Fruit fly (Drosophila melanogaster) whole organism, prepupa: ENCODE results near the gene Cbl.
A peak's percentile ranks its signal among the peaks of the same experiment; 100 is the strongest.

Source experiments
- CG10631 ChIP-seq: fragments of 200-800 bp; sonication (Bioruptor generic); optimal IDR thresholded peaks from 2 replicates; lab custom pipeline; 2016; ENCODE audit warnings: missing biosample characterization, missing genetic modification characterization
- CG11294 ChIP-seq: fragments of 200-800 bp; sonication (Bioruptor generic); IDR thresholded peaks from 2 replicates; pipeline ENCODE4 v1.3.6; 2022; ENCODE audit warnings: missing biosample characterization, missing genetic modification characterization
- CG11762 ChIP-seq: fragments of 200-800 bp; sonication (Bioruptor generic); optimal IDR thresholded peaks from 3 replicates; lab custom pipeline; 2016; ENCODE audit warnings: missing biosample characterization, missing genetic modification characterization; ENCODE audit not compliant: insufficient read depth
- CG15336 ChIP-seq: fragments of 200-800 bp; sonication (Bioruptor generic); IDR thresholded peaks from 2 replicates; pipeline ENCODE4 v1.3.6; 2022; ENCODE audit warnings: missing biosample characterization, missing genetic modification characterization
- CG1621 ChIP-seq: fragments of 200-800 bp; sonication (Bioruptor generic); optimal IDR thresholded peaks from 3 replicates; lab custom pipeline; 2018; ENCODE audit warnings: missing biosample characterization, mild to moderate bottlenecking, missing genetic modification characterization
- CG3032 ChIP-seq: fragments of 200-800 bp; optimal IDR thresholded peaks from 2 replicates; lab custom pipeline; 2019; ENCODE audit warnings: missing biosample characterization, mild to moderate bottlenecking, missing genetic modification characterization, moderate library complexity
- CG31627 ChIP-seq: fragments of 200-800 bp; sonication (Bioruptor generic); optimal IDR thresholded peaks from 3 replicates; lab custom pipeline; 2016; ENCODE audit warnings: missing biosample characterization, missing genetic modification characterization
- CG32006 ChIP-seq: fragments of 200-800 bp; sonication (Bioruptor generic); optimal IDR thresholded peaks from 3 replicates; lab custom pipeline; 2017; ENCODE audit warnings: missing biosample characterization, mild to moderate bottlenecking, missing genetic modification characterization
- CG34406 ChIP-seq: fragments of 200-800 bp; sonication (Bioruptor generic); optimal IDR thresholded peaks from 3 replicates; lab custom pipeline; 2016; ENCODE audit warnings: missing biosample characterization, missing genetic modification characterization
- CG3919 ChIP-seq: fragments of 200-800 bp; sonication (Bioruptor generic); optimal IDR thresholded peaks from 3 replicates; lab custom pipeline; 2016; ENCODE audit warnings: missing biosample characterization, missing genetic modification characterization
- CG6163 ChIP-seq: fragments of 200-800 bp; sonication (Bioruptor generic); IDR thresholded peaks from 3 replicates; pipeline ENCODE4 v1.3.6; 2022; ENCODE audit warnings: missing biosample characterization, missing genetic modification characterization
- CG6276 ChIP-seq: fragments of 200-800 bp; sonication (Bioruptor generic); optimal IDR thresholded peaks from 2 replicates; lab custom pipeline; 2017; ENCODE audit warnings: missing biosample characterization, mild to moderate bottlenecking, missing genetic modification characterization
- CG6792 ChIP-seq: fragments of 200-800 bp; sonication (Bioruptor generic); optimal IDR thresholded peaks from 3 replicates; lab custom pipeline; 2016; ENCODE audit warnings: missing biosample characterization, missing genetic modification characterization
- CG6808 ChIP-seq: fragments of 200-800 bp; sonication (Bioruptor generic); optimal IDR thresholded peaks from 3 replicates; lab custom pipeline; 2017; ENCODE audit warnings: missing biosample characterization, missing genetic modification characterization, mild to moderate bottlenecking, moderate library complexity, missing genetic modification reagents
- CG7368 ChIP-seq: fragments of 200-800 bp; sonication (Bioruptor generic); optimal IDR thresholded peaks from 3 replicates; lab custom pipeline; 2016; ENCODE audit warnings: missing biosample characterization, missing genetic modification characterization
- CG8119 ChIP-seq: fragments of 200-800 bp; sonication (Bioruptor generic); IDR thresholded peaks from 3 replicates; pipeline ENCODE4 v1.3.6; 2022; ENCODE audit warnings: missing biosample characterization, missing genetic modification characterization
- CG8319 ChIP-seq: fragments of 200-800 bp; sonication (Bioruptor generic); optimal IDR thresholded peaks from 3 replicates; lab custom pipeline; 2016; ENCODE audit warnings: missing biosample characterization, missing genetic modification characterization
- CG9139 ChIP-seq: fragments of 200-800 bp; sonication (Bioruptor generic); optimal IDR thresholded peaks from 3 replicates; lab custom pipeline; 2017; ENCODE audit warnings: missing biosample characterization, mild to moderate bottlenecking, missing genetic modification characterization
- Eip75B ChIP-seq: fragments of 200-800 bp; sonication (Bioruptor generic); optimal IDR thresholded peaks from 3 replicates; lab custom pipeline; 2016; ENCODE audit warnings: missing biosample characterization, missing genetic modification characterization
- Eip78C ChIP-seq: fragments of 200-800 bp; sonication (Bioruptor generic); peaks from one replicate; lab custom pipeline; 2016; ENCODE audit warnings: missing biosample characterization, missing genetic modification characterization
- Eip93F ChIP-seq: fragments of 200-800 bp; sonication (Bioruptor generic); optimal IDR thresholded peaks from 2 replicates; lab custom pipeline; 2016; ENCODE audit warnings: missing biosample characterization, mild to moderate bottlenecking, missing genetic modification characterization
- Ets21C ChIP-seq: fragments of 200-800 bp; sonication (Bioruptor generic); optimal IDR thresholded peaks from 3 replicates; lab custom pipeline; 2016; ENCODE audit warnings: missing biosample characterization, missing genetic modification characterization
- Ets96B ChIP-seq: fragments of 200-800 bp; optimal IDR thresholded peaks from 2 replicates; lab custom pipeline; 2019; ENCODE audit warnings: missing biosample characterization, mild to moderate bottlenecking, missing genetic modification characterization, moderate library complexity
- Gug ChIP-seq: fragments of 200-800 bp; sonication (Bioruptor generic); IDR thresholded peaks from 2 replicates; pipeline ENCODE4 v1.3.6; 2022; ENCODE audit warnings: missing biosample characterization, missing genetic modification characterization
- Hr38 ChIP-seq: sonication (Bioruptor generic); optimal IDR thresholded peaks from 2 replicates; lab custom pipeline; 2016; ENCODE audit warnings: missing biosample characterization, missing genetic modification characterization
- Hr39 ChIP-seq: fragments of 200-800 bp; sonication (Bioruptor generic); optimal IDR thresholded peaks from 2 replicates; lab custom pipeline; 2016; ENCODE audit warnings: missing biosample characterization, missing genetic modification characterization
- Hr4 ChIP-seq: fragments of 200-800 bp; sonication (Bioruptor generic); optimal IDR thresholded peaks from 3 replicates; lab custom pipeline; 2016; ENCODE audit warnings: missing biosample characterization, missing genetic modification characterization
- Lpt ChIP-seq: fragments of 200-800 bp; sonication (Bioruptor generic); optimal IDR thresholded peaks from 3 replicates; lab custom pipeline; 2016; ENCODE audit warnings: missing biosample characterization, missing genetic modification characterization
- Met ChIP-seq: fragments of 200-800 bp; sonication (Bioruptor generic); optimal IDR thresholded peaks from 3 replicates; lab custom pipeline; 2016; ENCODE audit warnings: missing biosample characterization, missing genetic modification characterization
- OdsH ChIP-seq: fragments of 200-800 bp; sonication (Bioruptor generic); optimal IDR thresholded peaks from 3 replicates; lab custom pipeline; 2016; ENCODE audit warnings: missing biosample characterization, missing genetic modification characterization
- Sox102F ChIP-seq: fragments of 200-800 bp; sonication (Bioruptor generic); optimal IDR thresholded peaks from 2 replicates; lab custom pipeline; 2016; ENCODE audit warnings: missing biosample characterization, mild to moderate bottlenecking, missing genetic modification characterization
- Sox14 ChIP-seq: fragments of 200-800 bp; sonication (Bioruptor generic); optimal IDR thresholded peaks from 3 replicates; lab custom pipeline; 2016; ENCODE audit warnings: missing biosample characterization, missing genetic modification characterization
- cyc ChIP-seq: fragments of 200-800 bp; sonication (Bioruptor generic); optimal IDR thresholded peaks from 3 replicates; lab custom pipeline; 2016; ENCODE audit warnings: missing biosample characterization, missing genetic modification characterization
- dsx ChIP-seq: fragments of 200-800 bp; optimal IDR thresholded peaks from 3 replicates; lab custom pipeline; 2019; ENCODE audit warnings: missing biosample characterization, mild to moderate bottlenecking, missing genetic modification characterization, moderate library complexity; ENCODE audit not compliant: poor library complexity, severe bottlenecking
- eg ChIP-seq: fragments of 200-800 bp; sonication (Bioruptor generic); IDR thresholded peaks from 3 replicates; pipeline ENCODE4 v1.3.6; 2022; ENCODE audit warnings: missing biosample characterization, missing genetic modification characterization
- esn ChIP-seq: fragments of 200-800 bp; sonication (Bioruptor generic); optimal IDR thresholded peaks from 2 replicates; lab custom pipeline; 2016; ENCODE audit warnings: missing biosample characterization, mild to moderate bottlenecking, missing genetic modification characterization, moderate library complexity
- fd59A ChIP-seq: fragments of 200-800 bp; sonication (Bioruptor generic); optimal IDR thresholded peaks from 2 replicates; lab custom pipeline; 2017; ENCODE audit warnings: missing biosample characterization, mild to moderate bottlenecking, missing genetic modification characterization, missing genetic modification reagents
- fd85E ChIP-seq: fragments of 200-800 bp; sonication (Bioruptor generic); optimal IDR thresholded peaks from 3 replicates; lab custom pipeline; 2016; ENCODE audit warnings: missing biosample characterization, missing genetic modification characterization
- fkh ChIP-seq: fragments of 200-800 bp; sonication (Bioruptor generic); optimal IDR thresholded peaks from 3 replicates; lab custom pipeline; 2017; ENCODE audit warnings: missing biosample characterization, mild to moderate bottlenecking, missing genetic modification characterization, moderate library complexity
- lz ChIP-seq: fragments of 200-800 bp; sonication (Bioruptor generic); optimal IDR thresholded peaks from 3 replicates; lab custom pipeline; 2016; ENCODE audit warnings: missing biosample characterization, missing genetic modification characterization
- pdm3 ChIP-seq: fragments of 200-800 bp; sonication (Bioruptor generic); optimal IDR thresholded peaks from 3 replicates; lab custom pipeline; 2016; ENCODE audit warnings: missing biosample characterization, missing genetic modification characterization
- salr ChIP-seq, 2 experiments: fragments of 200-800 bp; sonication (Bioruptor generic); optimal IDR thresholded peaks; 3 replicates each; lab custom pipeline; 2016 to 2018; ENCODE audit warnings: missing biosample characterization in 2 of 2, missing genetic modification characterization in 2 of 2, mild to moderate bottlenecking in 1 of 2
- spab ChIP-seq: fragments of 200-800 bp; sonication (Bioruptor generic); optimal IDR thresholded peaks from 2 replicates; lab custom pipeline; 2017; ENCODE audit warnings: missing biosample characterization, mild to moderate bottlenecking, missing genetic modification characterization, missing genetic modification reagents
- ss ChIP-seq, 2 experiments: fragments of 200-800 bp; sonication (Bioruptor generic); optimal IDR thresholded peaks; 2 replicates in 1 of 2; 3 replicates in 1 of 2; lab custom pipeline; 2017 to 2018; ENCODE audit warnings: mild to moderate bottlenecking in 2 of 2, missing biosample characterization in 2 of 2, missing genetic modification characterization in 2 of 2, moderate library complexity in 1 of 2
- svp ChIP-seq: fragments of 200-800 bp; sonication (Bioruptor generic); peaks from one replicate; lab custom pipeline; 2016; ENCODE audit warnings: missing biosample characterization, missing genetic modification characterization
- topi ChIP-seq: fragments of 200-800 bp; sonication (Bioruptor generic); optimal IDR thresholded peaks from 3 replicates; lab custom pipeline; 2016; ENCODE audit warnings: missing biosample characterization, missing genetic modification characterization
- vri ChIP-seq: fragments of 200-800 bp; sonication (Bioruptor generic); optimal IDR thresholded peaks from 3 replicates; lab custom pipeline; 2016; ENCODE audit warnings: missing biosample characterization, mild to moderate bottlenecking, missing genetic modification characterization

Cbl gene

DNA sequence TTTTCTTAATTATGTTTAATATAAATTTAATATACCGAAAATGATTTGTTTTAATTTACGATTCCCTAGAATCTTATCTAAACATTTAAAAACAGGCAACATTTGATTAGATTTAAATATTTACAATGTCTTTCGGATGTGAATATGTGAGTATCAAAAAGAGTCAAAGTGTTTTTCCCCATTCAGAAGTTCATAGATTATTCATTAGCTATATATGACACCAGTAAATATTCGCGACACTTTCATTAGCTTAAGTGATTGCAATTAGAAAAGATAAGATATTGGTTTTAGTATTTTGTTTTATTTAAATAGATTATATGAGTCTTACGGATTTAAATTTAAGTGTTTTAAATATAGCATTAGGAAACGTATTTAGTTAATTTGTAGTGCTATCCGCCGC is 30.6 kb upstream of the Cbl start:
- no peak for TF ChIP-seq fd59A (GFP tag; lab: Kevin White, UChicago)
- TF ChIP-seq Hr38 (GFP tag; lab: Kevin White, UChicago): no peak
- TF ChIP-seq CG11762: no peak
- no peak for TF ChIP-seq CG6276 (GFP tag; lab: Kevin White, UChicago)
- no peak for TF ChIP-seq fd85E (GFP tag; lab: Kevin White, UChicago)
- no peak for TF ChIP-seq fkh (GFP tag; lab: Kevin White, UChicago)
- no peak for TF ChIP-seq ss (GFP tag; optimal IDR thresholded peaks at IDR 0.05; lab: Kevin White, UChicago)
- no peak for TF ChIP-seq svp (GFP tag; lab: Kevin White, UChicago)
- no peak for TF ChIP-seq Hr39 (GFP tag; lab: Kevin White, UChicago)
- TF ChIP-seq Gug: no peak
- no peak for TF ChIP-seq CG3032 (tag; lab: Kevin White, UChicago)
- no peak for TF ChIP-seq CG9139 (GFP tag; lab: Kevin White, UChicago)
- no peak for TF ChIP-seq Ets21C (GFP tag; lab: Kevin White, UChicago)
- TF ChIP-seq OdsH (GFP tag; lab: Kevin White, UChicago): no peak
- no peak for TF ChIP-seq pdm3
- TF ChIP-seq Eip78C (GFP tag; lab: Kevin White, UChicago): no peak
- TF ChIP-seq CG15336 (GFP tag; lab: Robert Waterston, UW): no peak
- no peak for TF ChIP-seq vri (GFP tag; lab: Kevin White, UChicago)
- TF ChIP-seq CG8319: no peak
- TF ChIP-seq CG3919 (GFP tag; lab: Kevin White, UChicago): no peak

dm6 chr3L:8394944-8395343 is 29.8 kb upstream of the Cbl start:
- TF ChIP-seq Eip78C (GFP tag; lab: Kevin White, UChicago): peak; percentile 33
- TF ChIP-seq ss (GFP tag; optimal IDR thresholded peaks at IDR 0.05; lab: Kevin White, UChicago): no peak

dm6 chr3L:8395630-8396168 is 29.1 kb upstream of the Cbl start, which contains the start of gene CG7120:
Gene CG7120 (plus strand): TSS chr3L:8396000.
- TF ChIP-seq CG31627: peak; percentile 27
- no peak for TF ChIP-seq dsx
- peak; percentile 31 for TF ChIP-seq Ets96B
- TF ChIP-seq CG10631 (GFP tag; lab: Kevin White, UChicago): no peak
- peak; percentile 11 for TF ChIP-seq CG11762
- no peak for TF ChIP-seq Sox102F (GFP tag; lab: Kevin White, UChicago)
- TF ChIP-seq eg: peak; percentile 43; the same call in 1 of the 3 replicates
- TF ChIP-seq CG7368 (GFP tag; lab: Kevin White, UChicago): no peak
- peak; percentile 23 for TF ChIP-seq Eip93F (GFP tag; lab: Kevin White, UChicago)
- no peak for TF ChIP-seq CG6808 (GFP tag; lab: Kevin White, UChicago)
- peak; percentile 51; the same call in 1 of the 2 replicates for TF ChIP-seq CG15336 (GFP tag; lab: Robert Waterston, UW)
- TF ChIP-seq spab (GFP tag; lab: Kevin White, UChicago): peak; percentile 6
- TF ChIP-seq salr (GFP tag; optimal IDR thresholded peaks at IDR 0.05; lab: Kevin White, UChicago): peak in 1 of 2 experiments; percentile 46
- peak; percentile 46 for TF ChIP-seq Hr4 (GFP tag; lab: Kevin White, UChicago)
- no peak for TF ChIP-seq CG6792 (GFP tag; lab: Kevin White, UChicago)
- peak; percentile 19 for TF ChIP-seq CG34406 (GFP tag; lab: Kevin White, UChicago)
- peak; percentile 56 for TF ChIP-seq topi (GFP tag; lab: Kevin White, UChicago)
- TF ChIP-seq esn: peak; percentile 35
- TF ChIP-seq CG11294 (GFP tag; lab: Robert Waterston, UW): no peak
- TF ChIP-seq lz: peak; percentile 12
- peak; percentile 66 for TF ChIP-seq CG32006 (GFP tag; lab: Kevin White, UChicago)
- peak; percentile 47 for TF ChIP-seq CG6276 (GFP tag; lab: Kevin White, UChicago)
- no peak for TF ChIP-seq vri (GFP tag; lab: Kevin White, UChicago)
- TF ChIP-seq CG1621 (tag; lab: Kevin White, UChicago): no peak
- TF ChIP-seq Lpt (GFP tag; lab: Kevin White, UChicago): peak; percentile 30
- 0 out of 3 replicates have a peak, but pooled peaks have one; percentile 16 for TF ChIP-seq CG8119
- peak; percentile 55 for TF ChIP-seq cyc
- TF ChIP-seq Met (GFP tag; lab: Kevin White, UChicago): peak; percentile 34
- TF ChIP-seq CG6163: peak; percentile 52; the same call in 1 of the 3 replicates
- peak; percentile 23 for TF ChIP-seq Sox14 (GFP tag; lab: Kevin White, UChicago)
- TF ChIP-seq OdsH (GFP tag; lab: Kevin White, UChicago): peak; percentile 51
- TF ChIP-seq Eip75B: peak; percentile 16
- no peak for TF ChIP-seq fd85E (GFP tag; lab: Kevin White, UChicago)
